Fruit fly (Drosophila melanogaster) whole organism: ENCODE measurements around the gene LSm-4.

Experiments used
- CG8478 ChIP-seq: fragments of >200 bp; optimal IDR thresholded peaks from 2 replicates; lab custom pipeline; 2018; ENCODE audit warnings: inconsistent platforms
- Dll ChIP-seq: fragments of >200 bp; optimal IDR thresholded peaks from 2 replicates; lab custom pipeline; 2017
- EcR ChIP-seq, 2 experiments: fragments of >200 bp; optimal IDR thresholded peaks; 2 replicates each; lab custom pipeline; 2017; ENCODE audit warnings: missing biosample characterization in 2 of 2, missing genetic modification characterization in 2 of 2, missing genetic modification reagents in 2 of 2
- pan ChIP-seq: fragments of >200 bp; optimal IDR thresholded peaks from 2 replicates; lab custom pipeline; 2017
- psq ChIP-seq: fragments of >200 bp; optimal IDR thresholded peaks from 2 replicates; lab custom pipeline; 2017
- usp ChIP-seq: fragments of >200 bp; optimal IDR thresholded peaks from 2 replicates; lab custom pipeline; 2017; ENCODE audit warnings: missing biosample characterization, missing genetic modification characterization, mixed read lengths

The LSm-4 gene

dm6 chr2L:10405008-10405654 lies at the start of gene LSm-4, which contains the start of the genes CG17768 and Ir31a:
Gene LSm-4 (minus strand): TSS chr2L:10405203.
Gene CG17768 (minus strand): TSS chr2L:10405203.
Gene Ir31a (plus strand): TSS chr2L:10405565.
- TF ChIP-seq Dll (lab: Kevin White, UChicago): no peak
- no peak for TF ChIP-seq usp (GFP tag; lab: Kevin White, UChicago)
- no peak for TF ChIP-seq CG8478 (lab: Kevin White, UChicago)
- no peak for TF ChIP-seq pan (lab: Kevin White, UChicago)
- no peak for TF ChIP-seq psq
- no peak for TF ChIP-seq EcR (GFP tag; optimal IDR thresholded peaks at IDR 0.05; lab: Kevin White, UChicago)

dm6 chr2L:10452296-10452695 lies 47.3 kb upstream of the LSm-4 start, which contains the start of gene ppk10:
Gene ppk10 (minus strand): TSS chr2L:10452396.
- no peak for TF ChIP-seq psq
- no peak for TF ChIP-seq usp (GFP tag; lab: Kevin White, UChicago)
- no peak for TF ChIP-seq pan (lab: Kevin White, UChicago)
- TF ChIP-seq CG8478 (lab: Kevin White, UChicago): no peak
- TF ChIP-seq EcR (GFP tag; optimal IDR thresholded peaks at IDR 0.05; lab: Kevin White, UChicago): no peak
- TF ChIP-seq Dll (lab: Kevin White, UChicago): no peak

DNA sequence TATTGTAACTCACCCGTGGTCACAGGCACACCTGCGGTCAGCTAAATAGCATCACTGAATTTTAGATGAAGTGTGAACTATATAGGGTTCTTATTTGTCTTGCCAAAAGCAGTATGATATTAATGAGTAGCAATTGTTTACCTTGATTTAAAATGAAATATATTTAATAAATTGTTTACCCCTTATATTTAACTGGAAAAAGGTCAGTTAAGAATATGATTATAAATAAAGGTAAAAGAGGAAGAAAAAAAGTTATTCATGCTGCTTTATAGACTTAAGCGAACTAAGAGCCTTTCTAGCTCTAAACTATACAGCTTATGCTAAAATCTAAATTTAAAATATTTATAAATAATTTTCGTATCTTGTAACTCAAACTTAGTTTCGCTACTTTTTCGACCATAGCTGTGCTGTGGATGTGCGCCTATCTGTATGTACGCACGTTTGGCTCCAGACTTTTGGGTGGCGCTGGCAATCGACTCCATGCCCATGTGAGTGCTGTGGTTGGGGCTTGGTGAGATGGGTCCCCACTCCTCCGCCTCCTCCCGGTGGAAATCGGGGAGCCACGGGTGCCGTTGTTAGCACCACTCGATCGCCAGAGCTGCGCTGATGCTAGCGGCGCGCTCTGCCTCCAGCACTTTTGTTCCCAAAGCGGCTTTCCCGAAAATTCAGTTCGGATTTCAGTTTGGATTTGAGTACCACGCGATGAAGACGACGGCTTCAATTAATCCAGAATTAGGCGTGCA lies 37.2 kb upstream of the LSm-4 start, which contains the start of gene loh:
Gene loh, plus strand, starts transcription at position 487 of the 743 bp plus-strand sequence.
- TF ChIP-seq Dll (lab: Kevin White, UChicago) (no peak), EcR (GFP tag; optimal IDR thresholded peaks at IDR 0.05; lab: Kevin White, UChicago) (no peak), CG8478 (lab: Kevin White, UChicago) (no peak), psq (no peak), usp (GFP tag; lab: Kevin White, UChicago) (no peak), pan (lab: Kevin White, UChicago) (no peak)

- no peak for TF ChIP-seq EcR (GFP tag; optimal IDR thresholded peaks at IDR 0.05; lab: Kevin White, UChicago)
- no peak for TF ChIP-seq Dll (lab: Kevin White, UChicago)
- no peak for TF ChIP-seq usp (GFP tag; lab: Kevin White, UChicago)
- no peak for TF ChIP-seq CG8478 (lab: Kevin White, UChicago)
- no peak for TF ChIP-seq pan (lab: Kevin White, UChicago)
- TF ChIP-seq psq: no peak
Measured at dm6 chr2L:10439174-10439573, 34.2 kb upstream of the LSm-4 start, which contains the start of gene Nse4. Gene Nse4 (plus strand): TSS chr2L:10439440.

DNA sequence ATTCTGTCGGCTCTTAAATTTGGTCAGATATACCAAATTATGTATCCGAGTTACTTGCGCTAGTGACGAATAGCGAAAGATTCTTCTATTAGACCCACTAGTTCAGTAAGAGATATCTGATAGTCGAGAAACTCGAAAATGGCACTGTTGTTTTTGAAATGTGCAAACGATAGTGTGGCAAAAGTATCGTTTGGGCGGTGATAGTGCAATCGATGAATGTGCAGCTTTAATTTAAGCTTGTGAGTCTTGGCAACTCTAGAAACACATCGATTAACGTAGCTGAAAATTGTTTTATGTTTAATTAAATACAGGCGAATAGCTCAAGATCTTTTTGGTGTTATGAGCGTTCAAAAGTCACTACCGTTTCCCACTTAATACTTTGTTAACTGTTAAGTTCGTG lies 32.3 kb upstream of the LSm-4 start, which contains the start of gene STUB1:
Gene STUB1, plus strand, starts transcription at position 232 of the 400 bp plus-strand sequence.
- TF ChIP-seq EcR (GFP tag; optimal IDR thresholded peaks at IDR 0.05; lab: Kevin White, UChicago) (no peak), pan (lab: Kevin White, UChicago) (no peak), CG8478 (lab: Kevin White, UChicago) (no peak), usp (GFP tag; lab: Kevin White, UChicago) (no peak), Dll (lab: Kevin White, UChicago) (no peak), psq (no peak)

DNA sequence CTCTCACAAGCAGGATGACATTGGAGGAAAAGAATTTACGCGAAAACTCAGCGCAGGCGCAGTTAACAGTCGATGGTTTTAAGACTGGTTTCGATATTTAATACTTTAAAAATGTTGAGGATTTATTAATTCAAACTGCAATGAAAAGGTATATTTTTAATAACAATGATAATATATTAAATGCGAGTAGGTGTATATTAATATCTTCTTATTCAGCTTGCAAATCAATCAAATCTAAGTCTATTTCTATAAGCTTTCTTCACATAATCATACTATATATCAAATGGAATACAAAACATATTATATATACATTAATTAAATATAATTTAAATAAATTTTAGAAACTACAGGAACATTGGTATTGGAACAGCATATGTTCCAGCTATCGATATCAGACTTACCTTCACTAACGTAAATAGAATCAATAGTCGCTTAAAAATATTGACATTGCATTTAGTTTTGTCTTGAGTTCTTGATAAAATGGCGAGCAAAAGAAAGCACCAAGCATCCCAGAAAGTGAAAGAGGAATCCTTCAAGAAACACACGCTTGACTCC lies 30.7 kb upstream of the LSm-4 start, which contains the start of the genes TBC1D16 and holn1:
Gene TBC1D16, minus strand, starts transcription at position 51 of the 555 bp plus-strand sequence.
Gene holn1, plus strand, starts transcription at position 390 of the 555 bp plus-strand sequence.
- TF ChIP-seq Dll (lab: Kevin White, UChicago) (no peak), EcR (GFP tag; optimal IDR thresholded peaks at IDR 0.05; lab: Kevin White, UChicago) (no peak), psq (no peak), pan (lab: Kevin White, UChicago) (no peak), usp (GFP tag; lab: Kevin White, UChicago) (no peak), CG8478 (lab: Kevin White, UChicago) (no peak)

- TF ChIP-seq EcR (GFP tag; optimal IDR thresholded peaks at IDR 0.05; lab: Kevin White, UChicago) (no peak), psq (no peak), CG8478 (lab: Kevin White, UChicago) (no peak), pan (lab: Kevin White, UChicago) (no peak), Dll (lab: Kevin White, UChicago) (no peak), usp (GFP tag; lab: Kevin White, UChicago) (no peak)
Measured at dm6 chr2L:10430802-10431476, 25.9 kb upstream of the LSm-4 start, which contains the start of the genes Bug22 and TfIIB. Gene Bug22 (minus strand): TSS chr2L:10430918. Gene TfIIB (plus strand): TSS chr2L:10431338.

dm6 chr2L:10428528-10428927 lies 23.5 kb upstream of the LSm-4 start, which contains the start of gene CG5188:
Gene CG5188 (plus strand): TSS chr2L:10428829.
- TF ChIP-seq psq: no peak
- no peak for TF ChIP-seq CG8478 (lab: Kevin White, UChicago)
- no peak for TF ChIP-seq usp (GFP tag; lab: Kevin White, UChicago)
- TF ChIP-seq pan (lab: Kevin White, UChicago): no peak
- no peak for TF ChIP-seq Dll (lab: Kevin White, UChicago)
- no peak for TF ChIP-seq EcR (GFP tag; optimal IDR thresholded peaks at IDR 0.05; lab: Kevin White, UChicago)

DNA sequence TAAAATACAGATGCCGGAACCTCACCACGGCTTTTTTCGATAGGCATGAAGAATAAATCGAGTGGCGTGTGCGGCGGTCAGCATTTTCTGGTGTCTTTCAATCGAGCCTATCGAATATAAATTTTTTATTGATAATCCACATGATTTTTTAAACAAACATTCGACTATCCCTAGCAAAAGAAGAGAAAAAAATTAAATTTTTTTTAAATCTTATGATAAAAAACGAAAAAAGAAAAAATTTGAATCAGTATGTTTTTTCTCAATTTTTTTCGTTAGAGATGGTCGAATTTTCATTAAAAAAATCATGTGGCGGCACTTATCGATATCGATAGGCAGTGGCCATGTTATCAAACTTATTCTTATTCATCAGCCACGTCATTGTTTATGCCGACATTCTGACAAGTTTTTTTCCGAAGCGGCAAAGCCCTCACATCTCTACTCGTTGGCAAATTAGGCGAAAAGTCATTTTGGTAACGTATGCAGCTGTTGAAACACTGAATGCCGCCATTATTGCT lies 21.6 kb upstream of the LSm-4 start, which contains the start of the genes SmB and KdelR:
Gene SmB, minus strand, starts transcription at position 94 of the 515 bp plus-strand sequence.
Gene KdelR, plus strand, starts transcription at position 354 of the 515 bp plus-strand sequence.
- TF ChIP-seq usp (GFP tag; lab: Kevin White, UChicago): no peak
- no peak for TF ChIP-seq EcR (GFP tag; optimal IDR thresholded peaks at IDR 0.05; lab: Kevin White, UChicago)
- TF ChIP-seq CG8478 (lab: Kevin White, UChicago): no peak
- no peak for TF ChIP-seq psq
- no peak for TF ChIP-seq Dll (lab: Kevin White, UChicago)
- TF ChIP-seq pan (lab: Kevin White, UChicago): no peak

DNA sequence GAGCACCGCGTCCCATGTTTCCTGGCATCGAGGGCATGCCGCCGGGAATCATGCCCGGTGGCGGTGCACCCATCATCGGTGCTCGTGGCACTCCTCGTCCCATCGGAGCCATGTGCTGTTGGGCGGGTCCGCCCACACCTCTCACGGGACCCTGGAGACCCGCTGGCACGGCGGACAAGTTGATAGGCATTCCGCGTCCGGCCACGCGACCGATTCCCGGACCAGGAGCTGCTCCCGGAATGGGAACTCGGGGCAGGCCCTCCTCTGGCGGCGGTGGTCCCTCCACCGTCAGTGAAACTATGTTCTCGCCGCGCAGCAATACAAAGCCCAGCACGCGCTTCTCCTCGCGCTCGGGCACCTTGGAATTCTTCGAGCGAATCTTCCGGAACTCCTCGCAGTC lies 20.6 kb upstream of the LSm-4 start:
- TF ChIP-seq CG8478 (lab: Kevin White, UChicago): no peak
- no peak for TF ChIP-seq EcR (GFP tag; optimal IDR thresholded peaks at IDR 0.05; lab: Kevin White, UChicago)
- TF ChIP-seq Dll (lab: Kevin White, UChicago): no peak
- TF ChIP-seq psq: no peak
- no peak for TF ChIP-seq pan (lab: Kevin White, UChicago)
- TF ChIP-seq usp (GFP tag; lab: Kevin White, UChicago): no peak
